Worm (Caenorhabditis elegans) whole organism, late embryonic: ENCODE results near the gene Y82E9BL.1.

Experiments used
- C08G9.2 ChIP-seq: sonication (generic microtip); optimal IDR thresholded peaks from 2 replicates; lab custom pipeline; 2016; ENCODE audit warnings: mild to moderate bottlenecking, missing genetic modification characterization, moderate library complexity, missing compliant biosample characterization
- F13H6.1 ChIP-seq: sonication (generic microtip); optimal IDR thresholded peaks from 2 replicates; lab custom pipeline; 2016; ENCODE audit warnings: missing genetic modification characterization, missing compliant biosample characterization
- ceh-22 ChIP-seq: sonication (generic microtip); optimal IDR thresholded peaks from 2 replicates; lab custom pipeline; 2017; ENCODE audit warnings: missing biosample characterization, missing genetic modification characterization
- ceh-30 ChIP-seq: fragments of 150-350 bp; optimal IDR thresholded peaks from 2 replicates; lab custom pipeline; 2014; ENCODE audit warnings: missing biosample characterization, missing genetic modification characterization
- ceh-31 ChIP-seq: sonication (generic microtip); optimal IDR thresholded peaks from 2 replicates; lab custom pipeline; 2016; ENCODE audit warnings: missing genetic modification characterization, missing compliant biosample characterization
- ceh-34 ChIP-seq: sonication (generic microtip); optimal IDR thresholded peaks from 2 replicates; lab custom pipeline; 2016; ENCODE audit warnings: mild to moderate bottlenecking, missing genetic modification characterization, missing compliant biosample characterization
- ceh-48 ChIP-seq: sonication (generic microtip); optimal IDR thresholded peaks from 2 replicates; lab custom pipeline; 2016; ENCODE audit warnings: missing genetic modification characterization, inconsistent platforms, missing compliant biosample characterization
- ceh-6 ChIP-seq: fragments of 200-800 bp; sonication (Bioruptor generic); optimal IDR thresholded peaks from 2 replicates; lab custom pipeline; 2018; ENCODE audit warnings: mild to moderate bottlenecking, missing genetic modification characterization, missing compliant biosample characterization
- ceh-9 ChIP-seq: sonication (generic microtip); optimal IDR thresholded peaks from 2 replicates; lab custom pipeline; 2016; ENCODE audit warnings: mild to moderate bottlenecking, missing genetic modification characterization, inconsistent platforms, missing compliant biosample characterization
- che-1 ChIP-seq: sonication (generic microtip); optimal IDR thresholded peaks from 2 replicates; lab custom pipeline; 2016; ENCODE audit warnings: mild to moderate bottlenecking, missing genetic modification characterization, missing compliant biosample characterization
- dmd-4 ChIP-seq: sonication (generic microtip); optimal IDR thresholded peaks from 2 replicates; lab custom pipeline; 2016; ENCODE audit warnings: borderline replicate concordance, missing genetic modification characterization, missing compliant biosample characterization
- elt-2 ChIP-seq: sonication (generic microtip); optimal IDR thresholded peaks from 2 replicates; lab custom pipeline; 2016; ENCODE audit warnings: missing genetic modification reagents, missing genetic modification characterization, missing compliant biosample characterization
- hlh-13 ChIP-seq: fragments of 200-800 bp; sonication (Bioruptor generic); optimal IDR thresholded peaks from 2 replicates; lab custom pipeline; 2018; ENCODE audit warnings: mild to moderate bottlenecking, missing genetic modification characterization, missing compliant biosample characterization
- hlh-15 ChIP-seq: sonication (generic microtip); optimal IDR thresholded peaks from 2 replicates; lab custom pipeline; 2016; ENCODE audit warnings: missing genetic modification characterization, missing compliant biosample characterization
- hlh-30 ChIP-seq: sonication (generic microtip); optimal IDR thresholded peaks from 2 replicates; lab custom pipeline; 2017; ENCODE audit warnings: antibody characterized with exemption, missing genetic modification characterization, missing compliant biosample characterization; ENCODE audit not compliant: insufficient read depth
- hlh-6 ChIP-seq: sonication (generic microtip); optimal IDR thresholded peaks from 2 replicates; lab custom pipeline; 2016; ENCODE audit warnings: missing genotype, missing genetic modification characterization, missing compliant biosample characterization
- lim-6 ChIP-seq: sonication (generic microtip); optimal IDR thresholded peaks from 2 replicates; lab custom pipeline; 2016; ENCODE audit warnings: missing genetic modification characterization, missing compliant biosample characterization
- nfya-1 ChIP-seq: sonication (generic microtip); optimal IDR thresholded peaks from 2 replicates; lab custom pipeline; 2017; ENCODE audit warnings: missing genetic modification characterization, mild to moderate bottlenecking, missing compliant biosample characterization, antibody characterized with exemption, moderate library complexity
- nhr-11 ChIP-seq: fragments of 150-350 bp; optimal IDR thresholded peaks from 2 replicates; lab custom pipeline; 2014; ENCODE audit warnings: missing biosample characterization, missing genetic modification characterization
- npax-4 ChIP-seq: sonication (generic microtip); optimal IDR thresholded peaks from 2 replicates; lab custom pipeline; 2016; ENCODE audit warnings: missing genetic modification characterization, missing compliant biosample characterization
- pag-3 ChIP-seq: sonication (generic microtip); optimal IDR thresholded peaks from 2 replicates; lab custom pipeline; 2016; ENCODE audit warnings: missing compliant biosample characterization, missing genetic modification characterization, borderline replicate concordance
- pat-9 ChIP-seq: fragments of 200-800 bp; sonication (Bioruptor generic); optimal IDR thresholded peaks from 2 replicates; lab custom pipeline; 2018; ENCODE audit warnings: mild to moderate bottlenecking, missing genetic modification characterization, moderate library complexity, missing compliant biosample characterization
- pha-2 ChIP-seq: sonication (generic microtip); optimal IDR thresholded peaks from 2 replicates; lab custom pipeline; 2017; ENCODE audit warnings: mild to moderate bottlenecking, missing genetic modification characterization, missing compliant biosample characterization
- pha-4 ChIP-seq: fragments of 150-350 bp; optimal IDR thresholded peaks from 2 replicates; lab custom pipeline; 2018; ENCODE audit warnings: missing biosample characterization, missing genetic modification reagents, missing genetic modification characterization
- pqm-1 ChIP-seq: sonication (generic microtip); optimal IDR thresholded peaks from 2 replicates; lab custom pipeline; 2016; ENCODE audit warnings: missing genetic modification characterization, missing compliant biosample characterization
- pros-1 ChIP-seq: fragments of 150-350 bp; optimal IDR thresholded peaks from 2 replicates; lab custom pipeline; 2014; ENCODE audit warnings: missing biosample characterization, missing genetic modification reagents, missing genetic modification characterization
- rnt-1 ChIP-seq: sonication (generic microtip); optimal IDR thresholded peaks from 2 replicates; lab custom pipeline; 2016; ENCODE audit warnings: missing genetic modification characterization, missing compliant biosample characterization
- sdc-2 ChIP-seq: sonication (generic microtip); optimal IDR thresholded peaks from 2 replicates; lab custom pipeline; 2016; ENCODE audit warnings: missing genotype, missing genetic modification characterization, missing compliant biosample characterization
- sox-2 ChIP-seq: fragments of 200-800 bp; sonication (Bioruptor generic); IDR thresholded peaks from 2 replicates; pipeline ENCODE4 v1.3.6; 2022; ENCODE audit warnings: missing genetic modification reagents, missing genetic modification characterization, missing compliant biosample characterization
- syd-9 ChIP-seq: sonication (generic microtip); optimal IDR thresholded peaks from 2 replicates; lab custom pipeline; 2016; ENCODE audit warnings: mild to moderate bottlenecking, missing genetic modification characterization, moderate library complexity, missing compliant biosample characterization
- unc-3 ChIP-seq, 2 experiments: fragments of 200-800 bp in 1 of 2; sonication (Bioruptor generic) in 1 of 2; sonication (generic microtip) in 1 of 2; conservative IDR thresholded peaks in 1 of 2; optimal IDR thresholded peaks in 1 of 2; 2 replicates each; pipeline versions ENCODE4 v1.3.6 to Lab custom; 2016 to 2022; ENCODE audit warnings: missing compliant biosample characterization in 2 of 2, missing genetic modification characterization in 2 of 2, missing genetic modification reagents in 1 of 2
- unc-55 ChIP-seq: sonication (generic microtip); optimal IDR thresholded peaks from 2 replicates; lab custom pipeline; 2017; ENCODE audit warnings: missing biosample characterization, missing genetic modification reagents, missing genetic modification characterization
- zip-5 ChIP-seq: sonication (generic microtip); optimal IDR thresholded peaks from 2 replicates; lab custom pipeline; 2016; ENCODE audit warnings: missing genetic modification characterization, missing compliant biosample characterization

Y82E9BL.1 gene

DNA sequence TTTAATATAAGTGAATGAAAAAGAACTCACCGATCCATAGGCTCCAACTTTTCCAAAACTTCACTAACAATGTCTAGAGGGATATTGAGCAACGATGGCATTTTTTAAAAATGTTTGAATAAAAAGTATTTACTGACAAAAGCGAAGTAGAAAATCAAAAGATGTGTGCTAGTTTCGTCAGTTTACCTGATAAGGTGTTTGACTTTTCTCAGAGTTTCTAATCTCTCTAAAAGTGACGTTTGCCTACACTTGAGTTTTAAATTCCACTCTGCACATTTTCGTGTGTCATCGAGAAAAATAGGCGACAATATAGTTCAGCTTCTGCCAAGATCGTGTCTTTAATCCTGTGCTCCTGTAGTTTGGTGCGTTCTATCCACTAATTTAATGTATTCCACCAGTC lies 33.7 kb downstream of the Y82E9BL.1 start, which contains the start of gene fbxa-15:
Gene fbxa-15 (minus strand): TSS at position 101 of the 400 bp plus-strand sequence.
- no peak for TF ChIP-seq ceh-34 (tag; lab: Kevin White, UChicago)
- TF ChIP-seq ceh-9: no peak
- no peak for TF ChIP-seq ceh-30 (tag; lab: Kevin White, UChicago)
- no peak for TF ChIP-seq lim-6 (tag; lab: Kevin White, UChicago)
- TF ChIP-seq pqm-1: no peak
- no peak for TF ChIP-seq npax-4 (tag; lab: Kevin White, UChicago)

DNA sequence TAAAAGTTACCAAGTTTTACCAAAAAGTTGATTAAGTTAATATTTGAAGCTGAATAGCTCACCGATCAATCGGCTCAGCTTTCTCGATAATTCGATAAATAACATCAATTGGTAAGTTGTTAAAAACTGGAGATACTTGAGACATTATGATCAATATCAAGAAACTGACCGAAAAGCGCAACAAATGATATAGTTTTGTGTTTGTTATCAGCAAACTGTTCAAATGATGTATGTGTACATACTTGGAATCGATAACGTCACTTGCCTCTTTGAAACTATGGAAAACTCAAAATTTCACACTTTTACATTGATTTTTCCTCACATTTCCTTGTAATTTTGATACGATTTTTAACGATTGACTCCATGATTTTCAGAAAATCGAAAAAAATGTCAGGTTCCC lies 40.2 kb downstream of the Y82E9BL.1 start, which contains the start of the genes fbxa-80 and fbxa-19:
Gene fbxa-80 (minus strand): TSS at position 173 of the 400 bp plus-strand sequence.
Gene fbxa-19 (plus strand): TSS at position 364 of the 400 bp plus-strand sequence.
- TF ChIP-seq ceh-48 (tag; lab: Kevin White, UChicago) (no peak), pha-2 (tag; lab: Kevin White, UChicago) (no peak), C08G9.2 (tag; lab: Kevin White, UChicago) (no peak), dmd-4 (tag; lab: Kevin White, UChicago) (no peak), syd-9 (no peak), F13H6.1 (tag; lab: Kevin White, UChicago) (no peak), hlh-30 (no peak), che-1 (tag; lab: Kevin White, UChicago) (no peak), sox-2 (GFP tag; lab: Robert Waterston, UW) (no peak)

DNA sequence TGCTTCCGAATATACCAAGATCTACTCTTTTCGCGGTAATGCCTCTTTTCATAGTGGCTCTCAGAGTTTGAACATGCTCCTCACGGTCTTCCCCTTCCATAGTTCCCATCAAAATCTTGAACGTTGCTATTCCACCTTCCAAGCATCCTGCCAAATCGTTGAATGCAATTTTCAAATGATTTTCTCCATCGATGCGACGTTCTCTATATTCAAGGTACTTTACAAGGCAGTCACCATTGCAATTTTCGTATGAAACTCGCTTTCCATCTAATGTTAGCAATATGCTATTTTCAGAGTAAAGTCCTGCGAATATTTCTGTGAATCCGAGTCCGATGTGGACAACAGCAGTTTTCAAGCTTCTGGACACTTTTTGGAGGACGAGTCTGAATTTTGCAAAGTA lies 40.9 kb downstream of the Y82E9BL.1 start:
- no peak for TF ChIP-seq unc-55 (GFP tag; lab: Kevin White, UChicago)

- no peak for TF ChIP-seq pros-1 (tag; lab: Kevin White, UChicago)
- no peak for TF ChIP-seq nhr-11 (tag; lab: Kevin White, UChicago)
- no peak for TF ChIP-seq ceh-22 (tag; lab: Kevin White, UChicago)
- TF ChIP-seq ceh-6 (GFP tag; lab: Kevin White, UChicago): no peak
- no peak for TF ChIP-seq nfya-1 (tag; lab: Kevin White, UChicago)
- no peak for TF ChIP-seq pat-9
- no peak for TF ChIP-seq npax-4 (tag; lab: Kevin White, UChicago)
- no peak for TF ChIP-seq pag-3 (tag; lab: Kevin White, UChicago)
- no peak for TF ChIP-seq hlh-15 (tag; lab: Kevin White, UChicago)
- TF ChIP-seq sdc-2 (tag; lab: Kevin White, UChicago): no peak
- TF ChIP-seq C08G9.2 (tag; lab: Kevin White, UChicago): no peak
- TF ChIP-seq hlh-13 (GFP tag; lab: Kevin White, UChicago): no peak
- no peak for TF ChIP-seq zip-5 (tag; lab: Kevin White, UChicago)
- no peak for TF ChIP-seq sox-2 (GFP tag; lab: Robert Waterston, UW)
- TF ChIP-seq ceh-31 (tag; lab: Kevin White, UChicago): no peak
- TF ChIP-seq unc-3 (GFP tag; conservative IDR thresholded peaks at IDR 0.05; lab: Robert Waterston, UW): no peak
- TF ChIP-seq unc-3 (tag; optimal IDR thresholded peaks at IDR 0.05; lab: Kevin White, UChicago): no peak
- no peak for TF ChIP-seq hlh-6 (tag; lab: Kevin White, UChicago)
Observed at ce11 chrIII:1311367-1311766, 43.9 kb downstream of the Y82E9BL.1 start.

DNA sequence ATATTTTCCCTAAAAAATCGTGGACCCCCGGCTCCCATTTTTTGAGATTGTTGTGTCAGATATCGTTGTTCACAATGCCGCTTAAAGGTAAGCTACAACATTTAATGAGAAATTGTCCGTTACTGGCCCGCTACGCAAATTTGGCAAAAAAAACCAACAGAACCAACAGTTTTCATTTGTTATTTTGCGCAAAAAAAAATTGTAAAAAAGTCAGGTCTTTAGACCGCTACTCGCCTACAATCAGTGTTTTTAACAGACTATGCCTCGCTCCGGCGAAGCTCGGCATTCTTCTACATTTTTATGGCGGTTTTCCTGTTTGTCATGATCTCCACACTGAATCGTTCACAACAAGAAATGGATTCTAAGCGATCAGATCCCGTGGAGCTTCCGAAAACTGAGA lies 46.3 kb downstream of the Y82E9BL.1 start, which contains the start of gene Y82E9BL.12:
Gene Y82E9BL.12 (plus strand): TSS at position 301 of the 400 bp plus-strand sequence.
- TF ChIP-seq pat-9 (no peak), F13H6.1 (tag; lab: Kevin White, UChicago) (no peak), rnt-1 (no peak)

- TF ChIP-seq pha-4 (tag; lab: Kevin White, UChicago) (no peak), elt-2 (peak; percentile 9)
Observed at ce11 chrIII:1308209-1308608, 47.0 kb downstream of the Y82E9BL.1 start, which contains the start of gene fbxa-79. fbxa-79 (minus strand) TSS chrIII:1308294.
